Fruit fly (Drosophila melanogaster) whole organism, embryonic: ENCODE data around the gene JMJD4.

Source experiments
- Atf3 ChIP-seq: fragments of 200-800 bp; sonication (Bioruptor generic); optimal IDR thresholded peaks from 3 replicates; lab custom pipeline; 2016; ENCODE audit warnings: missing biosample characterization, missing genetic modification characterization
- Bgb ChIP-seq: fragments of 200-800 bp; sonication (Bioruptor generic); IDR thresholded peaks from 2 replicates; pipeline ENCODE4 v1.3.6; 2022; ENCODE audit warnings: missing biosample characterization, missing genetic modification characterization; ENCODE audit not compliant: partially characterized antibody
- CG11560 ChIP-seq: fragments of 200-800 bp; sonication (Bioruptor generic); IDR thresholded peaks from 3 replicates; pipeline ENCODE4 v1.3.6; 2022; ENCODE audit warnings: missing biosample characterization, missing genetic modification characterization
- CG11723 ChIP-seq: fragments of 200-800 bp; sonication (Bioruptor generic); optimal IDR thresholded peaks from 2 replicates; lab custom pipeline; 2017; ENCODE audit warnings: missing biosample characterization, mild to moderate bottlenecking, missing genetic modification characterization
- CG12942 ChIP-seq: fragments of 200-800 bp; sonication (Bioruptor generic); optimal IDR thresholded peaks from 3 replicates; lab custom pipeline; 2016; ENCODE audit warnings: missing biosample characterization, missing genetic modification characterization
- CG15011 ChIP-seq: fragments of 200-800 bp; sonication (Bioruptor generic); optimal IDR thresholded peaks from 3 replicates; lab custom pipeline; 2018; ENCODE audit warnings: missing biosample characterization, mild to moderate bottlenecking, missing genetic modification characterization
- CG16813 ChIP-seq: fragments of 200-800 bp; sonication (Bioruptor generic); IDR thresholded peaks from 3 replicates; pipeline ENCODE4 v1.3.6; 2022; ENCODE audit warnings: missing biosample characterization, missing genetic modification characterization; ENCODE audit not compliant: partially characterized antibody
- CG16863 ChIP-seq: fragments of 200-800 bp; sonication (Bioruptor generic); optimal IDR thresholded peaks from 3 replicates; lab custom pipeline; 2016; ENCODE audit warnings: missing biosample characterization, missing genetic modification characterization
- CG17612 ChIP-seq: fragments of 200-800 bp; sonication (Bioruptor generic); IDR thresholded peaks from 2 replicates; pipeline ENCODE4 v1.3.6; 2022; ENCODE audit warnings: missing biosample characterization, missing genetic modification characterization
- CG1792 ChIP-seq: fragments of 200-800 bp; sonication (Bioruptor generic); optimal IDR thresholded peaks from 2 replicates; lab custom pipeline; 2016; ENCODE audit warnings: missing biosample characterization, missing genetic modification characterization
- CG30431 ChIP-seq: fragments of 200-800 bp; sonication (Bioruptor generic); optimal IDR thresholded peaks from 2 replicates; lab custom pipeline; 2017; ENCODE audit warnings: missing biosample characterization, missing genetic modification characterization
- CG33557 ChIP-seq: fragments of 200-800 bp; sonication (Bioruptor generic); optimal IDR thresholded peaks from 2 replicates; lab custom pipeline; 2019; ENCODE audit warnings: missing biosample characterization, mild to moderate bottlenecking, missing genetic modification characterization, moderate library complexity
- CG42726 ChIP-seq: fragments of 200-800 bp; sonication (Bioruptor generic); IDR thresholded peaks from 2 replicates; pipeline ENCODE4 v1.3.6; 2022; ENCODE audit warnings: missing biosample characterization, missing genetic modification characterization; ENCODE audit not compliant: partially characterized antibody
- CG4328 ChIP-seq: fragments of 200-800 bp; sonication (Bioruptor generic); optimal IDR thresholded peaks from 3 replicates; lab custom pipeline; 2017; ENCODE audit warnings: missing biosample characterization, missing genetic modification reagents, missing genetic modification characterization
- CG4730 ChIP-seq: fragments of 200-800 bp; sonication (Bioruptor generic); IDR thresholded peaks from 2 replicates; pipeline ENCODE4 v1.3.6; 2022; ENCODE audit warnings: missing biosample characterization, missing genetic modification characterization
- CG6689 ChIP-seq: fragments of 200-800 bp; sonication (Bioruptor generic); IDR thresholded peaks from 2 replicates; pipeline ENCODE4 v1.3.6; 2022; ENCODE audit warnings: missing biosample characterization, missing genetic modification characterization
- CG6765 ChIP-seq: fragments of 200-800 bp; sonication (Bioruptor generic); optimal IDR thresholded peaks from 3 replicates; lab custom pipeline; 2017; ENCODE audit warnings: missing biosample characterization, mild to moderate bottlenecking, missing genetic modification characterization
- CG7963 ChIP-seq: fragments of 200-800 bp; sonication (Bioruptor generic); IDR thresholded peaks from 3 replicates; pipeline ENCODE4 v1.3.6; 2022; ENCODE audit warnings: missing biosample characterization, missing genetic modification characterization; ENCODE audit not compliant: partially characterized antibody
- CG9817 ChIP-seq: fragments of 200-800 bp; sonication (Bioruptor generic); optimal IDR thresholded peaks from 2 replicates; lab custom pipeline; 2018; ENCODE audit warnings: missing biosample characterization, mild to moderate bottlenecking, missing genetic modification characterization, moderate library complexity
- CTCF ChIP-seq: fragments of 200-800 bp; sonication (Bioruptor generic); optimal IDR thresholded peaks from 2 replicates; lab custom pipeline; 2017; ENCODE audit warnings: missing biosample characterization, mild to moderate bottlenecking, missing genetic modification characterization, moderate library complexity
- Chrac-16 ChIP-seq: fragments of 200-800 bp; sonication (Bioruptor generic); optimal IDR thresholded peaks from 3 replicates; lab custom pipeline; 2016; ENCODE audit warnings: missing biosample characterization, missing genetic modification characterization
- Doc3 ChIP-seq: fragments of 200-800 bp; sonication (Bioruptor generic); IDR thresholded peaks from 3 replicates; pipeline ENCODE4 v1.3.6; 2022; ENCODE audit warnings: missing biosample characterization, missing genetic modification characterization; ENCODE audit not compliant: partially characterized antibody
- Ets97D ChIP-seq: fragments of 200-800 bp; sonication (Bioruptor generic); optimal IDR thresholded peaks from 3 replicates; lab custom pipeline; 2016; ENCODE audit warnings: missing biosample characterization, missing genetic modification characterization
- HmgD ChIP-seq: fragments of 200-800 bp; sonication (Bioruptor generic); optimal IDR thresholded peaks from 3 replicates; lab custom pipeline; 2016; ENCODE audit warnings: missing biosample characterization, missing genetic modification characterization
- HmgZ ChIP-seq: fragments of 200-800 bp; sonication (Bioruptor generic); optimal IDR thresholded peaks from 2 replicates; lab custom pipeline; 2018; ENCODE audit warnings: missing biosample characterization, mild to moderate bottlenecking, missing genetic modification characterization
- Hsf ChIP-seq: fragments of 200-800 bp; sonication (Bioruptor generic); optimal IDR thresholded peaks from 3 replicates; lab custom pipeline; 2016; ENCODE audit warnings: missing biosample characterization, missing genetic modification characterization
- Oli ChIP-seq: fragments of 200-800 bp; sonication (Bioruptor generic); optimal IDR thresholded peaks from 2 replicates; lab custom pipeline; 2018; ENCODE audit warnings: missing biosample characterization, mild to moderate bottlenecking, missing genetic modification characterization, moderate library complexity
- Opbp ChIP-seq: fragments of 200-800 bp; sonication (Bioruptor generic); IDR thresholded peaks from 3 replicates; pipeline ENCODE4 v1.3.6; 2022; ENCODE audit warnings: missing biosample characterization, missing genetic modification characterization; ENCODE audit not compliant: partially characterized antibody
- Optix ChIP-seq: fragments of 200-800 bp; sonication (Bioruptor generic); IDR thresholded peaks from 3 replicates; pipeline ENCODE4 v1.3.6; 2022; ENCODE audit warnings: missing biosample characterization, missing genetic modification characterization
- TFAM ChIP-seq: fragments of 200-800 bp; sonication (Bioruptor generic); optimal IDR thresholded peaks from 2 replicates; lab custom pipeline; 2017; ENCODE audit warnings: missing biosample characterization, missing genetic modification characterization, inconsistent platforms
- Taf1 ChIP-seq: fragments of 200-800 bp; sonication (Bioruptor generic); IDR thresholded peaks from 2 replicates; pipeline ENCODE4 v1.3.6; 2022; ENCODE audit warnings: missing biosample characterization, missing genetic modification characterization
- Usf ChIP-seq: fragments of 200-800 bp; sonication (Bioruptor generic); optimal IDR thresholded peaks from 2 replicates; lab custom pipeline; 2017; ENCODE audit warnings: missing genotype, missing biosample characterization, missing genetic modification characterization
- br ChIP-seq: fragments of >200 bp; optimal IDR thresholded peaks from 2 replicates; lab custom pipeline; 2017
- bsh ChIP-seq, 2 experiments: fragments of 200-800 bp; sonication (Bioruptor generic); optimal IDR thresholded peaks; 2 replicates each; lab custom pipeline; 2017 to 2018; ENCODE audit warnings: mild to moderate bottlenecking in 2 of 2, missing biosample characterization in 2 of 2, missing genetic modification characterization in 2 of 2, moderate library complexity in 1 of 2
- btn ChIP-seq: fragments of 200-800 bp; sonication (Bioruptor generic); optimal IDR thresholded peaks from 2 replicates; lab custom pipeline; 2016; ENCODE audit warnings: missing biosample characterization, missing genetic modification characterization
- crc ChIP-seq: fragments of 200-800 bp; sonication (Bioruptor generic); optimal IDR thresholded peaks from 2 replicates; lab custom pipeline; 2016; ENCODE audit warnings: missing biosample characterization, missing genetic modification characterization
- dpn ChIP-seq, 2 experiments: fragments of 200-800 bp; sonication (Bioruptor generic); optimal IDR thresholded peaks; 3 replicates each; lab custom pipeline; 2016; ENCODE audit warnings: missing biosample characterization in 2 of 2, missing genetic modification characterization in 2 of 2
- emc ChIP-seq: fragments of 200-800 bp; sonication (Bioruptor generic); optimal IDR thresholded peaks from 2 replicates; lab custom pipeline; 2016; ENCODE audit warnings: missing biosample characterization, missing genetic modification characterization
- gt ChIP-seq: fragments of 200-800 bp; sonication (Bioruptor generic); IDR thresholded peaks from 2 replicates; pipeline ENCODE4 v1.3.6; 2022; ENCODE audit warnings: missing biosample characterization, missing genetic modification characterization
- her ChIP-seq: fragments of 200-800 bp; sonication (Bioruptor generic); optimal IDR thresholded peaks from 2 replicates; lab custom pipeline; 2016; ENCODE audit warnings: missing biosample characterization, missing genetic modification characterization
- inv ChIP-seq: fragments of 200-800 bp; sonication (Bioruptor generic); IDR thresholded peaks from 2 replicates; pipeline ENCODE4 v1.3.6; 2022; ENCODE audit warnings: missing biosample characterization, missing genetic modification characterization; ENCODE audit not compliant: partially characterized antibody
- lmd ChIP-seq: fragments of 200-800 bp; sonication (Bioruptor generic); IDR thresholded peaks from 2 replicates; pipeline ENCODE4 v1.3.6; 2022; ENCODE audit warnings: missing biosample characterization, missing genetic modification characterization
- lov ChIP-seq, 2 experiments: fragments of 200-800 bp in 1 of 2; fragments of >200 bp in 1 of 2; sonication (Bioruptor generic) in 1 of 2; IDR thresholded peaks in 1 of 2; optimal IDR thresholded peaks in 1 of 2; 2 replicates in 1 of 2; 3 replicates in 1 of 2; pipeline versions ENCODE4 v1.3.6 to Lab custom; 2017 to 2022; ENCODE audit warnings: missing biosample characterization in 1 of 2, missing genetic modification characterization in 1 of 2
- nom ChIP-seq: fragments of 200-800 bp; sonication (Bioruptor generic); optimal IDR thresholded peaks from 2 replicates; lab custom pipeline; 2017; ENCODE audit warnings: missing biosample characterization, missing genetic modification characterization, mild to moderate bottlenecking, moderate library complexity, missing genetic modification reagents
- pfk ChIP-seq: fragments of 200-800 bp; sonication (Bioruptor generic); optimal IDR thresholded peaks from 2 replicates; lab custom pipeline; 2018; ENCODE audit warnings: missing biosample characterization, mild to moderate bottlenecking, missing genetic modification characterization, moderate library complexity
- pnt ChIP-seq: fragments of 200-800 bp; sonication (Bioruptor generic); optimal IDR thresholded peaks from 3 replicates; lab custom pipeline; 2016; ENCODE audit warnings: missing biosample characterization, missing genetic modification characterization
- tna ChIP-seq: fragments of 200-800 bp; sonication (Bioruptor generic); IDR thresholded peaks from 2 replicates; pipeline ENCODE4 v1.3.6; 2022; ENCODE audit warnings: missing biosample characterization, missing genetic modification characterization; ENCODE audit not compliant: partially characterized antibody
- vnd ChIP-seq: fragments of 200-800 bp; sonication (Bioruptor generic); IDR thresholded peaks from 3 replicates; pipeline ENCODE4 v1.3.6; 2022; ENCODE audit warnings: missing biosample characterization, missing genetic modification characterization; ENCODE audit not compliant: partially characterized antibody
- wek ChIP-seq: fragments of 200-800 bp; sonication (Bioruptor generic); optimal IDR thresholded peaks from 3 replicates; lab custom pipeline; 2018; ENCODE audit warnings: missing biosample characterization, mild to moderate bottlenecking, missing genetic modification characterization, moderate library complexity
- zen2 ChIP-seq: fragments of 200-800 bp; sonication (Bioruptor generic); IDR thresholded peaks from 3 replicates; pipeline ENCODE4 v1.3.6; 2022; ENCODE audit warnings: missing biosample characterization, missing genetic modification characterization; ENCODE audit not compliant: partially characterized antibody

Gene JMJD4

dm6 chr2L:18145253-18145652, 13.8 kb downstream of the JMJD4 start (continued):
- TF ChIP-seq bsh (GFP tag; optimal IDR thresholded peaks at IDR 0.05; lab: Kevin White, UChicago), result peak; percentile 54 to 79
- peak; percentile 65 for TF ChIP-seq CG4730 (GFP tag; lab: Robert Waterston, UW)
- TF ChIP-seq Doc3 (GFP tag; lab: Robert Waterston, UW), result no peak
- peak; percentile 85 for TF ChIP-seq Optix (GFP tag; lab: Robert Waterston, UW)
- TF ChIP-seq CG11723, result peak; percentile 57
- TF ChIP-seq CG42726, result no peak
- no peak for TF ChIP-seq br (lab: Kevin White, UChicago)
- TF ChIP-seq CG6765 (GFP tag; lab: Kevin White, UChicago), result peak; percentile 30
- no peak for TF ChIP-seq vnd (GFP tag; lab: Robert Waterston, UW)
- peak; percentile 82 for TF ChIP-seq nom
- TF ChIP-seq CG4328 (GFP tag; lab: Kevin White, UChicago), result no peak
- peak; percentile 88 for TF ChIP-seq CG33557 (GFP tag; lab: Kevin White, UChicago)
- TF ChIP-seq CG16813 (GFP tag; lab: Robert Waterston, UW), result no peak
- peak; percentile 56 for TF ChIP-seq btn (GFP tag; lab: Kevin White, UChicago)
- peak; percentile 32 for TF ChIP-seq HmgD (GFP tag; lab: Kevin White, UChicago)
- TF ChIP-seq CG6689, result peak; percentile 89
- peak; percentile 67 for TF ChIP-seq CG12942
- peak; percentile 74 for TF ChIP-seq crc (GFP tag; lab: Kevin White, UChicago)
- no peak for TF ChIP-seq tna (GFP tag; lab: Robert Waterston, UW)
- TF ChIP-seq emc (GFP tag; lab: Kevin White, UChicago), result peak; percentile 58
- peak; percentile 85 to 90 for TF ChIP-seq dpn (GFP tag; optimal IDR thresholded peaks at IDR 0.05; lab: Kevin White, UChicago)
- peak; percentile 57 for TF ChIP-seq HmgZ (tag; lab: Kevin White, UChicago)
- TF ChIP-seq Ets97D (GFP tag; lab: Kevin White, UChicago), result peak; percentile 42
- peak; percentile 86 for TF ChIP-seq lmd (GFP tag; lab: Robert Waterston, UW)
- TF ChIP-seq Opbp (GFP tag; lab: Robert Waterston, UW), result no peak
- peak; percentile 57 for TF ChIP-seq CG9817 (tag; lab: Kevin White, UChicago)
- TF ChIP-seq lov (optimal IDR thresholded peaks at IDR 0.05; lab: Kevin White, UChicago), result no peak
- peak; percentile 88 for TF ChIP-seq lov (GFP tag; IDR thresholded peaks at IDR 0.05; lab: Robert Waterston, UW)
- TF ChIP-seq CG16863 (GFP tag; lab: Kevin White, UChicago), result peak; percentile 83
- TF ChIP-seq pfk (GFP tag; lab: Kevin White, UChicago), result no peak
- TF ChIP-seq zen2 (GFP tag; lab: Robert Waterston, UW), result no peak
- peak; percentile 64 for TF ChIP-seq CG1792
- no peak for TF ChIP-seq CTCF
- peak; percentile 61 for TF ChIP-seq gt
- peak; percentile 79 for TF ChIP-seq her (GFP tag; lab: Kevin White, UChicago)
- TF ChIP-seq wek, result peak; percentile 46
- peak; percentile 71 for TF ChIP-seq Atf3 (GFP tag; lab: Kevin White, UChicago)
- TF ChIP-seq Oli (tag; lab: Kevin White, UChicago), result peak; percentile 80
- peak; percentile 87 for TF ChIP-seq Hsf
- peak; percentile 75 for TF ChIP-seq Taf1 (GFP tag; lab: Robert Waterston, UW)
- TF ChIP-seq Bgb (GFP tag; lab: Robert Waterston, UW), result no peak
- TF ChIP-seq inv (GFP tag; lab: Robert Waterston, UW), result no peak
- peak; percentile 91 for TF ChIP-seq Chrac-16
- peak; percentile 87 for TF ChIP-seq pnt (GFP tag; lab: Kevin White, UChicago)
- TF ChIP-seq CG17612 (GFP tag; lab: Robert Waterston, UW), result peak; percentile 64
- TF ChIP-seq CG11560 (tag; lab: Robert Waterston, UW), result peak; percentile 62; the same call in 2 of the 3 replicates
- TF ChIP-seq CG30431, result peak; percentile 85
- TF ChIP-seq CG7963 (GFP tag; lab: Robert Waterston, UW), result no peak
- peak; percentile 55 for TF ChIP-seq TFAM (GFP tag; lab: Kevin White, UChicago)
- TF ChIP-seq Usf (GFP tag; lab: Kevin White, UChicago), result peak; percentile 89
- peak; percentile 68 for TF ChIP-seq CG15011 (GFP tag; lab: Kevin White, UChicago)
